Fruit fly (Drosophila melanogaster): ENCODE measurements around the gene CG42654.
A peak's percentile ranks its signal among the peaks of the same experiment; 100 is the strongest.

CG42654 gene

DNA sequence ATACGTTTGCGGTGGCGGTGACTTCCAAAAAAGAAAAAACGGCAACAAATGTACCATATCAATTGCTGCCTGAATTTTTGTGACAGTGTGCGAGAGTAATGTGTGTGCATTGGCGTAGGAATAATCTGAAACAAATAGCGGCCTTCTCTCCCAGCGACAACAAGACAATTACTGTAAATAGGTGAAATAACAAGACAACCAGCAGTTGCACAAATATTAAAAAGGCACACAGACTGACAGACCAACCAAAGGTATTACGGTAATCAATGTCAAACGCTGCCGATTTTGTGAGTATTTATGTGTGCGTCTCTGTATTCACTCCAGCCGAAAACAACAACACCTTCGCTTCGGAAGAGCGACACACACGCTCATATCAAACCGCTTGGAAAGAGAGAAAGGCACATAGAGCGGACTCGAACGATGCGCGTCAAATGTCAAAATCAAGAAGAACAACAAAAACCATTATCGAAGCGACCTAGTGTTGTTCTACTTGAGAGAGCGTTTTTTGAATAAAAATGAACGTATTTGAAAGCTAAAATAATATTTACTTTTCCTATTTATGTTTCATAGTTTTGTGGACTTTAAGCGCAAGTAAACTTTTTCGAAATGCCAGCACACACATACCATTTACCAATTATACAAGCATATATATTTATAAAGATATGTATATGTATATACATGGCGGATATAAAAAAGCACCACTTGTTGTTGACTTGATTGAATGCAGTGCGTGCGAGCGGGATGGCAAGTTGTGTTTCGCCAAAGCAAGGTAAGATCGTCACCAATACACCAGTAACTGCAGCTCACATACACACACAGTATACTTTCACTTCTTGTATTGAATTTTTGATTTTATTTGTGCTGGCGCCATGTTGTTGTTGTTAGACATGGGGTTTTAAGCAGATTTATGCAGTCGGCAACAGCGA lies 47.3 kb downstream of the CG42654 start (continued):
- TF ChIP-seq nmo (GFP tag; optimal IDR thresholded peaks at IDR 0.05) (peak; percentile 1), twi (tag; optimal IDR thresholded peaks at IDR 0.05) (peak; percentile 29), CG9876 (GFP tag; optimal IDR thresholded peaks at IDR 0.05) (peak; percentile 30), Taf1 (GFP tag; IDR thresholded peaks at IDR 0.05) (no peak), Hr78 (GFP tag; optimal IDR thresholded peaks at IDR 0.05) (peak in 1 of 2 experiments; percentile 65), Tbp (GFP tag; optimal IDR thresholded peaks at IDR 0.05) (no peak), CG17385 (GFP tag; optimal IDR thresholded peaks at IDR 0.05) (peak; percentile 37), phol (tag; optimal IDR thresholded peaks at IDR 0.05) (no peak), esg (GFP tag; conservative IDR thresholded peaks at IDR 0.05) (no peak), CG1603 (tag; optimal IDR thresholded peaks at IDR 0.05) (peak; percentile 81), CG8765 (GFP tag; IDR thresholded peaks at IDR 0.05) (no peak), CG4360 (GFP tag; IDR thresholded peaks at IDR 0.05) (peak; percentile 82), kay (GFP tag; optimal IDR thresholded peaks at IDR 0.05) (peak; percentile 70), CG18262 (tag; optimal IDR thresholded peaks at IDR 0.05) (peak; percentile 43), tup (GFP tag; optimal IDR thresholded peaks at IDR 0.05) (peak; percentile 42), CG10274 (GFP tag; optimal IDR thresholded peaks at IDR 0.05) (peak; percentile 18), TFAM (GFP tag; optimal IDR thresholded peaks at IDR 0.05) (peak; percentile 14), CG17568 (GFP tag; optimal IDR thresholded peaks at IDR 0.05) (peak; percentile 70), B-H1 (GFP tag; IDR thresholded peaks at IDR 0.05) (no peak; the same call in 2 of the 3 replicates), CG6813 (GFP tag; optimal IDR thresholded peaks at IDR 0.05) (peak; percentile 85), grn (GFP tag; optimal IDR thresholded peaks at IDR 0.05) (peak; percentile 12), CG3847 (GFP tag; IDR thresholded peaks at IDR 0.05) (no peak; the same call in 1 of the 2 replicates), chinmo (GFP tag; IDR thresholded peaks at IDR 0.05; ENCODE audit: partially characterized antibody) (peak; percentile 76), Usf (GFP tag; optimal IDR thresholded peaks at IDR 0.05) (no peak), vnd (GFP tag; IDR thresholded peaks at IDR 0.05; ENCODE audit: partially characterized antibody) (no peak), fd64A (GFP tag; optimal IDR thresholded peaks at IDR 0.05) (peak; percentile 83), Scr (GFP tag; IDR thresholded peaks at IDR 0.05; ENCODE audit: partially characterized antibody) (0 out of 2 replicates have a peak, but pooled peaks have one; percentile 15), CG11085 (GFP tag; IDR thresholded peaks at IDR 0.05) (no peak; the same call in 1 of the 2 replicates), BtbVII (GFP tag; optimal IDR thresholded peaks at IDR 0.05) (peak; percentile 77), disco-r (GFP tag; optimal IDR thresholded peaks at IDR 0.05) (peak; percentile 44), pros (GFP tag; optimal IDR thresholded peaks at IDR 0.05) (peak; percentile 73), CG11247 (GFP tag; IDR thresholded peaks at IDR 0.05) (peak; percentile 79), CG8924 (tag; optimal IDR thresholded peaks at IDR 0.05) (peak; percentile 41), Bgb (GFP tag; IDR thresholded peaks at IDR 0.05; ENCODE audit: partially characterized antibody) (no peak), h (optimal IDR thresholded peaks at IDR 0.05) (no peak), BEAF-32 (GFP tag; optimal IDR thresholded peaks at IDR 0.05) (no peak), Lhr (GFP tag; optimal IDR thresholded peaks at IDR 0.05) (peak; percentile 62), sima (GFP tag; optimal IDR thresholded peaks at IDR 0.05) (no peak), CG12155 (GFP tag; optimal IDR thresholded peaks at IDR 0.05) (peak; percentile 14), cg (GFP tag; optimal IDR thresholded peaks at IDR 0.05) (peak; percentile 89), CG2712 (tag; optimal IDR thresholded peaks at IDR 0.05) (peak; percentile 41), Sry-δ (GFP tag; optimal IDR thresholded peaks at IDR 0.05) (peak; percentile 23), nerfin-2 (GFP tag; IDR thresholded peaks at IDR 0.05; ENCODE audit: partially characterized antibody) (no peak), Adf1 (GFP tag; IDR thresholded peaks at IDR 0.05) (0 out of 2 replicates have a peak, but pooled peaks have one; percentile 29), emc (GFP tag; optimal IDR thresholded peaks at IDR 0.05) (peak; percentile 32), tin (GFP tag; optimal IDR thresholded peaks at IDR 0.05) (peak; percentile 12), crol (GFP tag; IDR thresholded peaks at IDR 0.05) (no peak), vvl (GFP tag; IDR thresholded peaks at IDR 0.05) (peak; percentile 73)

Data from whole organism, embryonic.